Worm (Caenorhabditis elegans) whole organism, L1 larva: ENCODE measurements around the gene T14B4.5.

Experiments used
- F16B12.6 ChIP-seq: fragments of 150-350 bp; optimal IDR thresholded peaks from 2 replicates; lab custom pipeline; 2014; ENCODE audit warnings: missing biosample characterization, missing genetic modification characterization
- Y116A8C.19 ChIP-seq: sonication (generic microtip); optimal IDR thresholded peaks from 2 replicates; lab custom pipeline; 2016; ENCODE audit warnings: missing compliant biosample characterization, missing genetic modification characterization, borderline replicate concordance
- aha-1 ChIP-seq: fragments of 150-350 bp; optimal IDR thresholded peaks from 2 replicates; lab custom pipeline; 2014; ENCODE audit warnings: missing biosample characterization, missing genetic modification characterization
- aly-2 ChIP-seq: fragments of 150-350 bp; optimal IDR thresholded peaks from 2 replicates; lab custom pipeline; 2014; ENCODE audit warnings: missing biosample characterization, missing genetic modification characterization
- ama-1 ChIP-seq: fragments of 150-350 bp; optimal IDR thresholded peaks from 2 replicates; lab custom pipeline; 2014
- ceh-63 ChIP-seq: fragments of 200-800 bp; sonication (Bioruptor generic); optimal IDR thresholded peaks from 2 replicates; lab custom pipeline; 2018; ENCODE audit warnings: mild to moderate bottlenecking, missing genetic modification characterization, missing compliant biosample characterization
- ceh-8 ChIP-seq: fragments of 200-800 bp; sonication (Bioruptor generic); optimal IDR thresholded peaks from 2 replicates; lab custom pipeline; 2018; ENCODE audit warnings: mild to moderate bottlenecking, missing genetic modification characterization, moderate library complexity, missing compliant biosample characterization
- dpl-1 ChIP-seq, 3 experiments: fragments of 150-350 bp in 2 of 3; sonication (generic microtip) in 1 of 3; optimal IDR thresholded peaks; 2 replicates each; lab custom pipeline; 2014 to 2017; ENCODE audit warnings: missing biosample characterization in 3 of 3, missing genetic modification characterization in 3 of 3, missing genetic modification reagents in 3 of 3
- dsc-1 ChIP-seq: sonication (generic microtip); optimal IDR thresholded peaks from 2 replicates; lab custom pipeline; 2016; ENCODE audit warnings: mild to moderate bottlenecking, missing genetic modification characterization, missing compliant biosample characterization
- efl-1 ChIP-seq, 4 experiments: fragments of 150-350 bp; optimal IDR thresholded peaks in 3 of 4; peaks in 1 of 4; 1 replicate in 1 of 4; 2 replicates in 3 of 4; lab custom pipeline; 2014; ENCODE audit warnings: missing biosample characterization in 2 of 4, missing genetic modification characterization in 2 of 4, missing genetic modification reagents in 2 of 4
- egl-27 ChIP-seq, 2 experiments: fragments of 150-350 bp in 1 of 2; sonication (generic microtip); optimal IDR thresholded peaks; 3 replicates each; lab custom pipeline; 2017 to 2018; ENCODE audit warnings: missing biosample characterization in 2 of 2, missing genetic modification characterization in 2 of 2, missing genetic modification reagents in 2 of 2
- elt-3 ChIP-seq, 6 experiments: fragments of 150-350 bp in 1 of 6; sonication (generic microtip); optimal IDR thresholded peaks; 2 replicates each; lab custom pipeline; 2017 to 2018; ENCODE audit warnings: missing biosample characterization in 6 of 6, missing genetic modification characterization in 6 of 6, inconsistent platforms in 1 of 6
- ets-5 ChIP-seq: fragments of 200-800 bp; sonication (Bioruptor generic); IDR thresholded peaks from 2 replicates; pipeline ENCODE4 v1.3.6; 2022; ENCODE audit warnings: missing genetic modification characterization, missing compliant biosample characterization
- fkh-10 ChIP-seq: sonication (generic microtip); optimal IDR thresholded peaks from 2 replicates; lab custom pipeline; 2017; ENCODE audit warnings: missing biosample characterization, missing genetic modification reagents, missing genetic modification characterization
- fkh-4 ChIP-seq: sonication (generic microtip); optimal IDR thresholded peaks from 2 replicates; lab custom pipeline; 2016; ENCODE audit warnings: missing compliant biosample characterization, missing genetic modification characterization, borderline replicate concordance
- fkh-8 ChIP-seq: sonication (generic microtip); optimal IDR thresholded peaks from 2 replicates; lab custom pipeline; 2016; ENCODE audit warnings: mild to moderate bottlenecking, missing genetic modification characterization, missing compliant biosample characterization
- fos-1 ChIP-seq: fragments of 150-350 bp; optimal IDR thresholded peaks from 2 replicates; lab custom pipeline; 2014; ENCODE audit warnings: missing biosample characterization, missing genetic modification characterization
- grh-1 ChIP-seq: fragments of 200-800 bp; sonication (Bioruptor generic); IDR thresholded peaks from 2 replicates; pipeline ENCODE4 v1.3.6; 2022; ENCODE audit warnings: missing genetic modification reagents, missing genetic modification characterization, missing compliant biosample characterization
- jun-1 ChIP-seq: fragments of 150-350 bp; optimal IDR thresholded peaks from 2 replicates; lab custom pipeline; 2014; ENCODE audit warnings: missing biosample characterization, missing genetic modification reagents, missing genetic modification characterization
- lin-13 ChIP-seq: fragments of 150-350 bp; optimal IDR thresholded peaks from 2 replicates; lab custom pipeline; 2014; ENCODE audit warnings: missing biosample characterization, missing genetic modification reagents, missing genetic modification characterization
- lin-14 ChIP-seq: fragments of 200-800 bp; sonication (Bioruptor generic); optimal IDR thresholded peaks from 2 replicates; lab custom pipeline; 2018; ENCODE audit warnings: mild to moderate bottlenecking, missing genetic modification characterization, moderate library complexity, missing compliant biosample characterization
- lin-35 ChIP-seq, 2 experiments: fragments of 150-350 bp; optimal IDR thresholded peaks; 2 replicates each; lab custom pipeline; 2014; ENCODE audit warnings: missing biosample characterization in 2 of 2, missing genetic modification characterization in 2 of 2, missing genetic modification reagents in 2 of 2
- lsy-2 ChIP-seq, 2 experiments: fragments of 150-350 bp; optimal IDR thresholded peaks; 2 replicates each; lab custom pipeline; 2014; ENCODE audit warnings: missing biosample characterization in 2 of 2, missing genetic modification characterization in 2 of 2
- nhr-11 ChIP-seq: fragments of 150-350 bp; optimal IDR thresholded peaks from 2 replicates; lab custom pipeline; 2014; ENCODE audit warnings: missing biosample characterization, missing genetic modification characterization
- nhr-19 ChIP-seq: fragments of 200-800 bp; sonication (Bioruptor generic); conservative IDR thresholded peaks from 2 replicates; pipeline ENCODE4 v1.3.6; 2022; ENCODE audit warnings: missing genetic modification characterization, missing compliant biosample characterization
- nhr-20 ChIP-seq: sonication (generic microtip); optimal IDR thresholded peaks from 2 replicates; lab custom pipeline; 2016; ENCODE audit warnings: mild to moderate bottlenecking, missing genetic modification characterization, missing compliant biosample characterization
- nhr-47 ChIP-seq: sonication (generic microtip); optimal IDR thresholded peaks from 2 replicates; lab custom pipeline; 2016; ENCODE audit warnings: mild to moderate bottlenecking, missing genetic modification characterization, moderate library complexity, missing compliant biosample characterization
- nhr-71 ChIP-seq: sonication (generic microtip); optimal IDR thresholded peaks from 2 replicates; lab custom pipeline; 2016; ENCODE audit warnings: mild to moderate bottlenecking, missing genetic modification characterization, moderate library complexity, missing compliant biosample characterization
- nhr-76 ChIP-seq: sonication (generic microtip); optimal IDR thresholded peaks from 2 replicates; lab custom pipeline; 2017; ENCODE audit warnings: missing biosample characterization, missing genetic modification characterization
- nhr-90 ChIP-seq: sonication (generic microtip); optimal IDR thresholded peaks from 2 replicates; lab custom pipeline; 2016; ENCODE audit warnings: mild to moderate bottlenecking, missing genetic modification characterization, missing compliant biosample characterization; ENCODE audit not compliant: poor library complexity
- pax-3 ChIP-seq: fragments of 200-800 bp; sonication (Bioruptor generic); optimal IDR thresholded peaks from 2 replicates; lab custom pipeline; 2018; ENCODE audit warnings: mild to moderate bottlenecking, missing genetic modification characterization, moderate library complexity, missing compliant biosample characterization
- pqm-1 ChIP-seq: sonication (generic microtip); optimal IDR thresholded peaks from 3 replicates; lab custom pipeline; 2017; ENCODE audit warnings: missing biosample characterization, missing genetic modification characterization
- rnt-1 ChIP-seq: sonication (generic microtip); optimal IDR thresholded peaks from 2 replicates; lab custom pipeline; 2016; ENCODE audit warnings: mild to moderate bottlenecking, missing genetic modification characterization, moderate library complexity, missing compliant biosample characterization
- sox-4 ChIP-seq: sonication (generic microtip); optimal IDR thresholded peaks from 2 replicates; lab custom pipeline; 2016; ENCODE audit warnings: missing genetic modification characterization, missing compliant biosample characterization
- swsn-7 ChIP-seq: sonication (generic microtip); optimal IDR thresholded peaks from 2 replicates; lab custom pipeline; 2016; ENCODE audit warnings: missing genetic modification characterization, missing compliant biosample characterization
- unc-130 ChIP-seq: fragments of 150-350 bp; optimal IDR thresholded peaks from 2 replicates; lab custom pipeline; 2017; ENCODE audit warnings: missing biosample characterization, missing genetic modification characterization, inconsistent platforms
- unc-86 ChIP-seq: sonication (generic microtip); optimal IDR thresholded peaks from 2 replicates; lab custom pipeline; 2016; ENCODE audit warnings: missing genetic modification characterization, missing compliant biosample characterization
- unc-98 ChIP-seq: fragments of 200-800 bp; sonication (Bioruptor generic); IDR thresholded peaks from 2 replicates; pipeline ENCODE4 v1.3.6; 2022; ENCODE audit warnings: missing genetic modification characterization, missing compliant biosample characterization
- xbp-1 ChIP-seq: sonication (generic microtip); optimal IDR thresholded peaks from 2 replicates; lab custom pipeline; 2016; ENCODE audit warnings: missing genetic modification characterization, missing compliant biosample characterization
- zip-4 ChIP-seq: fragments of 200-800 bp; sonication (Bioruptor generic); optimal IDR thresholded peaks from 2 replicates; lab custom pipeline; 2018; ENCODE audit warnings: mild to moderate bottlenecking, missing genetic modification characterization, moderate library complexity, missing compliant biosample characterization
- ztf-11 ChIP-seq, 2 experiments: sonication (generic microtip); optimal IDR thresholded peaks; 2 replicates each; lab custom pipeline; 2016 to 2017; ENCODE audit warnings: missing genetic modification characterization in 2 of 2, missing biosample characterization in 1 of 2, missing compliant biosample characterization in 1 of 2

The T14B4.5 gene

DNA sequence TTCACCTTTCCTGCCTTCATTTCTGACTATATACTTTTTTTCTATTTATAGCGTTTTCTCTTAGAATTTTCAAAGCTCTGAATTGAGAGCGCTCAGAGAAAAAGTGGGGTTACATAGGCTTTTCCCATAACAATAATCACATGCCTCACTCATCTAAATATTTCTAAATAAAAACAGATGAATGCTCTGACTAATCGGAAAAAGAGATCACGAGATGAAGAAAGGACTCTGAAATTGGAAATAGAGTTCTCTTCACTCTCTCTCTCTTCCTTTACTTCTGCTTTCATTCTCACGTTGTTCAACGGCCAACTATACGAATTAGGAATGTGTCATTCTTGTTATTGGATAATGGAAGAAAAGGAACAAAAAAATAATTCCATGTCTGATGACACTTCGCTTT, 27.6 kb upstream of the T14B4.5 start:
- TF ChIP-seq nhr-11 (peak; percentile 10), nhr-47 (tag; lab: Kevin White, UChicago) (peak; percentile 60), ztf-11 (tag; optimal IDR thresholded peaks at IDR 0.05; lab: Kevin White, UChicago) (no peak), egl-27 (tag; optimal IDR thresholded peaks at IDR 0.05; lab: Kevin White, UChicago) (no peak), ama-1 (no peak), grh-1 (GFP tag; lab: Robert Waterston, UW) (no peak), unc-130 (tag; lab: Kevin White, UChicago) (no peak), nhr-71 (tag; lab: Kevin White, UChicago) (peak; percentile 72), nhr-90 (no peak), lin-13 (GFP tag; lab: Kevin White, UChicago) (no peak), Y116A8C.19 (tag; lab: Kevin White, UChicago) (no peak), lin-14 (GFP tag; lab: Kevin White, UChicago) (peak; percentile 59), fkh-10 (peak; percentile 27), unc-98 (GFP tag; lab: Robert Waterston, UW) (no peak), dpl-1 (GFP tag; optimal IDR thresholded peaks at IDR 0.05; lab: Kevin White, UChicago) (no peak), fkh-4 (peak; percentile 48), pqm-1 (no peak), fos-1 (tag; lab: Kevin White, UChicago) (no peak), unc-86 (tag; lab: Kevin White, UChicago) (peak; percentile 20), xbp-1 (peak; percentile 15), lsy-2 (tag; optimal IDR thresholded peaks at IDR 0.05; lab: Kevin White, UChicago) (peak in 1 of 2 experiments; percentile 4), nhr-19 (GFP tag; lab: Robert Waterston, UW) (no peak), nhr-76 (tag; lab: Kevin White, UChicago) (no peak), nhr-20 (tag; lab: Kevin White, UChicago) (peak; percentile 14), ceh-63 (GFP tag; lab: Kevin White, UChicago) (no peak), F16B12.6 (tag; lab: Kevin White, UChicago) (no peak), fkh-8 (peak; percentile 93), ets-5 (GFP tag; lab: Robert Waterston, UW) (no peak), zip-4 (no peak), dsc-1 (tag; lab: Kevin White, UChicago) (peak; percentile 96), ceh-8 (GFP tag; lab: Kevin White, UChicago) (peak; percentile 26), sox-4 (tag; lab: Kevin White, UChicago) (peak; percentile 61), jun-1 (tag; lab: Kevin White, UChicago) (no peak), aha-1 (tag; lab: Kevin White, UChicago) (no peak), rnt-1 (no peak), pax-3 (tag; lab: Kevin White, UChicago) (peak; percentile 52), swsn-7 (tag; lab: Kevin White, UChicago) (peak; percentile 28), lin-35 (GFP tag; optimal IDR thresholded peaks at IDR 0.05; lab: Kevin White, UChicago) (no peak), efl-1 (optimal IDR thresholded peaks at IDR 0.05; lab: Kevin White, UChicago) (no peak), efl-1 (GFP tag; optimal IDR thresholded peaks at IDR 0.05 in 1 of 2; lab: Kevin White, UChicago) (peak in 1 of 2 experiments; percentile 19)

DNA sequence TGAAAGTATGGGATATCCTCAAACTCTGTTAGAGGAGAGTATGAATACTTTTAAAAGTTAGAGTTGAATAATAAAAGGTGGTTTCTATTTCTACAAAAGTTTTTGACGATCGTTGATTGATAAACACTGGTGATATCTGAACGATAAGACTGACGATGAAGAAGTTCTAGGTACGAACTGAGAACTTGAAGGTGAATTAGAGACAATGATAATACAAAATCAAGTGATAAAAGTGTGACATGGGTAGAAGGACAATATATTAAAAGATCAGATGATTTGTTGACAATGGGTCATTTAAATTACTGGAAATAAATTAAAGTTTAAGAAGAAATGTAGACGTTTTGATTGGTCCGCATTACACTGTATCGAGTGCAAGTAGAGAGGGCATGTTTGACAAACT, 21.3 kb upstream of the T14B4.5 start, which contains the start of gene C18H9.5:
TSS of gene C18H9.5 (minus strand) at position 179 of the 400 bp plus-strand sequence.
- no peak for TF ChIP-seq aly-2 (tag; lab: Kevin White, UChicago)
- TF ChIP-seq nhr-20 (tag; lab: Kevin White, UChicago) = peak; percentile 5
- no peak for TF ChIP-seq F16B12.6 (tag; lab: Kevin White, UChicago)
- peak in 1 of 6 experiments; percentile 7 for TF ChIP-seq elt-3 (tag; optimal IDR thresholded peaks at IDR 0.05; lab: Kevin White, UChicago)
